Worm (Caenorhabditis elegans) whole organism, dauer: ENCODE measurements around the gene nhr-112.

Experiments
- unc-62 ChIP-seq: sonication (generic microtip); optimal IDR thresholded peaks from 2 replicates; lab custom pipeline; 2017; ENCODE audit warnings: missing biosample characterization, missing genetic modification reagents, missing genetic modification characterization

The nhr-112 gene

DNA sequence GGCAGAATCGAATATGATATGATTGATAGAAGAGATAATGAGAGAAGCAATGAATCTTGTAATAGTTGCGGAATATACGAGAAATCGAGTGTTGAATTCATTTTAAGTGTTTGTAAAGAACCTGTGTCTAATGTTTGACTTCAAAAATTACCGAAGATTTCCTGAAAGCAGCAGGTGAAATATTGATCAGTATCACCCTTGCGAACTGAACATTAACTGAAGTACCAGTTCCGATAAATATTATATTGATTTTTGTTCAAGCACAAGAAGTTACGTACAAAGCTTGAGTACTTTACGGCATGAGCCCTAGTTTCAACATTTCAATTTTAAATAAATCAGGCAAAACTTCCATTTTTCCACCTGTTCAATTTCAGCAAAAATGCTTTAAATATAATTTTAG, 44.4 kb downstream of the nhr-112 start, which contains the start of gene srz-103:
srz-103 (minus strand) TSS at position 101 of the 400 bp plus-strand sequence.
- no peak for TF ChIP-seq unc-62 (GFP tag; lab: Kevin White, UChicago)

DNA sequence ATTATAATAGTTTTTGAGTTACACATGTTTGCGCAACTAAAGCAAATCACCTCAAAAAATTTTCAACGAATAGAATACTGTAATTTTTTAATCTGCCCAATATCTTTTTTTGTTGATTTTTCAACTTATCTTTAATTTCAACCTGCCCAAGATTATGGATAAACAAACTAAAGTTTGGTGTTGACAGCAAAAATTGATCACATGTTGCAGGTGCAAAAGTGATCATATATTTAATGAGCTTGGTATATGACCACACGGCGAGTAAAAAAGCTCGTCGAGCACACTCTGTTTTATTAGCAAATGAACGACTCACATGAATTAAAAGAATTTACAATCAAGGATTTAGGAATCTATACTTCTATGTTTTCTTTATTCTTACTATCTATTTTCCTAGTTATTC, 48.1 kb downstream of the nhr-112 start, which contains the start of gene srz-1:
srz-1 (plus strand) TSS at position 301 of the 400 bp plus-strand sequence.
- no peak for TF ChIP-seq unc-62 (GFP tag; lab: Kevin White, UChicago)

DNA sequence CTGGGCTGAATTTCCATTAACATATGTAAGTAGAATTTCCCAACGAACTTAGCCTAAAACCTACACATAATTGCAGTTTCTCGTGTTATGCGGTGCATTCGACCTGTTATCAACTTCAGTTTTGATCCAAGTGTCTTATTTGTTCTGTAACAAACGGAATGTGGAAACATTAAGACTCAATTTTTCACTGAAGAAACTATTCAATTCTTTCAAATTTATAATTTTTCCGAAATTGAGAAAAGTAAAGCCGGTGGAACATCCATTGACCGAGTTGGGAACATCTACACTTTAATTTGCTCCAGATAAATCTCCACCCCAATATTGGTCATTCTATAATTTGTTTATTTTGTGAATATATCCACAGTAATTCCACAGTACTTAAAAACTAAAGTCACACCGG, 49.2 kb downstream of the nhr-112 start:
- TF ChIP-seq unc-62 (GFP tag; lab: Kevin White, UChicago) = no peak

DNA sequence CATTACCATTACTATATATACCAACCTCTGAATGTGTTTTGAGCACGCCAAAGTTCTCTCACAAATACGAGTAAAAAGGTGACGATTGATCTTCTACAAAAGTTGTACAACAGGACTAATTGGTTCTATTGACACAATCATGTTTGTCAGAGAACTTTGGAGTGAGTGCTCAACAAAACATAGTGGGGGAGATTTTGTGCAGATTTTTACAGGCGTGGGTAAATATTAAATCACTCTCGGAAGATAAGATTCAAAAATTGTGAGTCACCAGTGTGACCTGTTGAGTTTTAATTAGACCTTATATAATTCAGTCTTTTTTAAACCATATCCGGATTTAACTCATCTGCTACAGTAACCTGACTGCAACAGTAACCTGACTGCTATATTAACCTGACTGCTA, 51.4 kb downstream of the nhr-112 start, which contains the start of gene F14F8.8:
F14F8.8 (minus strand) TSS at position 101 of the 400 bp plus-strand sequence.
- no peak for TF ChIP-seq unc-62 (GFP tag; lab: Kevin White, UChicago)
